Fruit fly (Drosophila melanogaster) whole organism, embryonic: Measurements from ENCODE around the gene CG34300.

ENCODE experiments used
- CG10959 ChIP-seq: fragments of 200-800 bp; sonication (Bioruptor generic); IDR thresholded peaks from 2 replicates; pipeline ENCODE4 v1.3.6; 2022; ENCODE audit warnings: missing biosample characterization, missing genetic modification characterization
- CG11504 ChIP-seq: fragments of 200-800 bp; sonication (Bioruptor generic); optimal IDR thresholded peaks from 3 replicates; lab custom pipeline; 2019; ENCODE audit warnings: missing biosample characterization, mild to moderate bottlenecking, missing genetic modification characterization, moderate library complexity
- CG12391 ChIP-seq: fragments of 200-800 bp; sonication (Bioruptor generic); optimal IDR thresholded peaks from 3 replicates; lab custom pipeline; 2018; ENCODE audit warnings: missing biosample characterization, mild to moderate bottlenecking, missing genetic modification characterization, moderate library complexity
- CG13624 ChIP-seq: fragments of 200-800 bp; sonication (Bioruptor generic); optimal IDR thresholded peaks from 2 replicates; lab custom pipeline; 2016; ENCODE audit warnings: missing biosample characterization, missing genetic modification characterization
- CG15479 ChIP-seq: fragments of 200-800 bp; sonication (Bioruptor generic); optimal IDR thresholded peaks from 3 replicates; lab custom pipeline; 2019; ENCODE audit warnings: missing biosample characterization, mild to moderate bottlenecking, missing genetic modification characterization, moderate library complexity
- CG1647 ChIP-seq: fragments of 200-800 bp; sonication (Bioruptor generic); optimal IDR thresholded peaks from 3 replicates; lab custom pipeline; 2016; ENCODE audit warnings: missing biosample characterization, missing genetic modification characterization
- CG18262 ChIP-seq: fragments of 200-800 bp; optimal IDR thresholded peaks from 3 replicates; lab custom pipeline; 2019; ENCODE audit warnings: missing biosample characterization, mild to moderate bottlenecking, missing genetic modification characterization, moderate library complexity
- CG2712 ChIP-seq: fragments of 200-800 bp; optimal IDR thresholded peaks from 3 replicates; lab custom pipeline; 2019; ENCODE audit warnings: missing biosample characterization, mild to moderate bottlenecking, missing genetic modification characterization, moderate library complexity
- CG2875 ChIP-seq: fragments of 200-800 bp; sonication (Bioruptor generic); optimal IDR thresholded peaks from 2 replicates; lab custom pipeline; 2017; ENCODE audit warnings: missing biosample characterization, mild to moderate bottlenecking, missing genetic modification characterization, missing genetic modification reagents
- CG7963 ChIP-seq: fragments of 200-800 bp; sonication (Bioruptor generic); IDR thresholded peaks from 3 replicates; pipeline ENCODE4 v1.3.6; 2022; ENCODE audit warnings: missing biosample characterization, missing genetic modification characterization; ENCODE audit not compliant: partially characterized antibody
- CG8089 ChIP-seq: fragments of 200-800 bp; sonication (Bioruptor generic); optimal IDR thresholded peaks from 3 replicates; lab custom pipeline; 2016; ENCODE audit warnings: missing biosample characterization, missing genetic modification characterization
- CG8388 ChIP-seq: fragments of 200-800 bp; sonication (Bioruptor generic); optimal IDR thresholded peaks from 2 replicates; lab custom pipeline; 2019; ENCODE audit warnings: missing biosample characterization, mild to moderate bottlenecking, missing genetic modification characterization, moderate library complexity
- CG9215 ChIP-seq: fragments of 200-800 bp; sonication (Bioruptor generic); IDR thresholded peaks from 2 replicates; pipeline ENCODE4 v1.3.6; 2022; ENCODE audit warnings: missing biosample characterization, missing genetic modification characterization
- Camta ChIP-seq: fragments of 200-800 bp; sonication (Bioruptor generic); optimal IDR thresholded peaks from 2 replicates; lab custom pipeline; 2016; ENCODE audit warnings: missing biosample characterization, missing genetic modification characterization
- Ets65A ChIP-seq: fragments of 200-800 bp; sonication (Bioruptor generic); peaks from one replicate; lab custom pipeline; 2016; ENCODE audit warnings: missing biosample characterization, missing genetic modification characterization
- MESR4 ChIP-seq: fragments of 200-800 bp; sonication (Bioruptor generic); optimal IDR thresholded peaks from 2 replicates; lab custom pipeline; 2018; ENCODE audit warnings: missing biosample characterization, mild to moderate bottlenecking, missing genetic modification characterization, moderate library complexity
- Mes4 ChIP-seq: fragments of 200-800 bp; sonication (Bioruptor generic); optimal IDR thresholded peaks from 2 replicates; lab custom pipeline; 2016; ENCODE audit warnings: missing biosample characterization, missing genetic modification characterization
- NC2β ChIP-seq: fragments of 200-800 bp; sonication (Bioruptor generic); optimal IDR thresholded peaks from 2 replicates; lab custom pipeline; 2016; ENCODE audit warnings: missing biosample characterization, missing genetic modification characterization
- NfI ChIP-seq: fragments of 200-800 bp; sonication (Bioruptor generic); optimal IDR thresholded peaks from 3 replicates; lab custom pipeline; 2018; ENCODE audit warnings: missing biosample characterization, mild to moderate bottlenecking, missing genetic modification characterization, moderate library complexity
- bbx ChIP-seq: fragments of 200-800 bp; sonication (Bioruptor generic); IDR thresholded peaks from 2 replicates; pipeline ENCODE4 v1.3.6; 2022; ENCODE audit warnings: missing biosample characterization, missing genetic modification characterization; ENCODE audit not compliant: partially characterized antibody
- danr ChIP-seq: fragments of 200-800 bp; sonication (Bioruptor generic); IDR thresholded peaks from 2 replicates; pipeline ENCODE4 v1.3.6; 2022; ENCODE audit warnings: missing biosample characterization, missing genetic modification characterization
- dmrt11E ChIP-seq: fragments of 200-800 bp; sonication (Bioruptor generic); optimal IDR thresholded peaks from 3 replicates; lab custom pipeline; 2018; ENCODE audit warnings: missing biosample characterization, mild to moderate bottlenecking, missing genetic modification characterization, moderate library complexity
- insv ChIP-seq, 2 experiments: fragments of 200-800 bp; sonication (Bioruptor generic); optimal IDR thresholded peaks; 3 replicates each; lab custom pipeline; 2016 to 2018; ENCODE audit warnings: missing biosample characterization in 2 of 2, missing genetic modification characterization in 2 of 2
- nom ChIP-seq: fragments of 200-800 bp; sonication (Bioruptor generic); optimal IDR thresholded peaks from 2 replicates; lab custom pipeline; 2017; ENCODE audit warnings: missing biosample characterization, missing genetic modification characterization, mild to moderate bottlenecking, moderate library complexity, missing genetic modification reagents
- org-1 ChIP-seq: fragments of 200-800 bp; sonication (Bioruptor generic); optimal IDR thresholded peaks from 2 replicates; lab custom pipeline; 2017; ENCODE audit warnings: missing biosample characterization, missing genetic modification characterization
- prd ChIP-seq, 3 experiments: fragments of >200 bp in 2 of 3; fragments of 200-800 bp in 1 of 3; sonication (Bioruptor generic) in 1 of 3; optimal IDR thresholded peaks in 2 of 3; IDR thresholded peaks in 1 of 3; 2 replicates in 2 of 3; 3 replicates in 1 of 3; pipeline versions ENCODE4 v1.3.6 to Lab custom; 2017 to 2022; ENCODE audit warnings: missing biosample characterization in 1 of 3, missing genetic modification characterization in 1 of 3
- row ChIP-seq: fragments of 200-800 bp; sonication (Bioruptor generic); IDR thresholded peaks from 3 replicates; pipeline ENCODE4 v1.3.6; 2022; ENCODE audit warnings: missing biosample characterization, missing genetic modification characterization
- salm ChIP-seq: fragments of 200-800 bp; sonication (Bioruptor generic); optimal IDR thresholded peaks from 2 replicates; lab custom pipeline; 2018; ENCODE audit warnings: missing biosample characterization, mild to moderate bottlenecking, missing genetic modification characterization
- slou ChIP-seq: fragments of 200-800 bp; sonication (Bioruptor generic); optimal IDR thresholded peaks from 3 replicates; lab custom pipeline; 2016; ENCODE audit warnings: missing biosample characterization, missing genetic modification characterization
- tap ChIP-seq: fragments of 200-800 bp; optimal IDR thresholded peaks from 3 replicates; lab custom pipeline; 2019; ENCODE audit warnings: missing biosample characterization, mild to moderate bottlenecking, missing genetic modification characterization, moderate library complexity
- trem ChIP-seq: fragments of 200-800 bp; optimal IDR thresholded peaks from 3 replicates; lab custom pipeline; 2019; ENCODE audit warnings: missing biosample characterization, mild to moderate bottlenecking, missing genetic modification characterization, moderate library complexity

Gene CG34300

dm6 chr3R:30293478-30294122 lies 12.8 kb downstream of the CG34300 start (continued):
- TF ChIP-seq dmrt11E (tag; lab: Kevin White, UChicago): peak; percentile 29
- no peak for TF ChIP-seq insv (GFP tag; optimal IDR thresholded peaks at IDR 0.05; lab: Kevin White, UChicago)
- TF ChIP-seq danr (GFP tag; lab: Robert Waterston, UW): no peak
- TF ChIP-seq slou (GFP tag; lab: Kevin White, UChicago): no peak
- TF ChIP-seq prd (optimal IDR thresholded peaks at IDR 0.05; lab: Kevin White, UChicago): no peak
- TF ChIP-seq prd (GFP tag; IDR thresholded peaks at IDR 0.05; lab: Robert Waterston, UW): peak; percentile 37; the same call in 2 of the 3 replicates
- TF ChIP-seq CG8089 (GFP tag; lab: Kevin White, UChicago): no peak
- TF ChIP-seq CG9215 (GFP tag; lab: Robert Waterston, UW): no peak
- TF ChIP-seq CG2875: no peak
- no peak for TF ChIP-seq NfI (GFP tag; lab: Kevin White, UChicago)
- peak; percentile 34 for TF ChIP-seq CG11504 (tag; lab: Kevin White, UChicago)
- TF ChIP-seq CG18262 (tag; lab: Kevin White, UChicago): peak; percentile 10
- no peak for TF ChIP-seq MESR4
- TF ChIP-seq row (GFP tag; lab: Robert Waterston, UW): no peak
- TF ChIP-seq CG8388 (GFP tag; lab: Kevin White, UChicago): peak; percentile 14
- TF ChIP-seq Camta (GFP tag; lab: Kevin White, UChicago): no peak
- TF ChIP-seq NC2β (GFP tag; lab: Kevin White, UChicago): no peak
- no peak for TF ChIP-seq Mes4 (GFP tag; lab: Kevin White, UChicago)
- peak; percentile 29 for TF ChIP-seq CG2712
- TF ChIP-seq CG12391 (tag; lab: Kevin White, UChicago): peak; percentile 27
- TF ChIP-seq CG10959: no peak
- no peak for TF ChIP-seq bbx (GFP tag; lab: Robert Waterston, UW)
- TF ChIP-seq trem: peak; percentile 13
- TF ChIP-seq CG13624 (GFP tag; lab: Kevin White, UChicago): no peak
- TF ChIP-seq org-1 (GFP tag; lab: Kevin White, UChicago): peak; percentile 14
- TF ChIP-seq, all 482 proteins: peak for 49

DNA sequence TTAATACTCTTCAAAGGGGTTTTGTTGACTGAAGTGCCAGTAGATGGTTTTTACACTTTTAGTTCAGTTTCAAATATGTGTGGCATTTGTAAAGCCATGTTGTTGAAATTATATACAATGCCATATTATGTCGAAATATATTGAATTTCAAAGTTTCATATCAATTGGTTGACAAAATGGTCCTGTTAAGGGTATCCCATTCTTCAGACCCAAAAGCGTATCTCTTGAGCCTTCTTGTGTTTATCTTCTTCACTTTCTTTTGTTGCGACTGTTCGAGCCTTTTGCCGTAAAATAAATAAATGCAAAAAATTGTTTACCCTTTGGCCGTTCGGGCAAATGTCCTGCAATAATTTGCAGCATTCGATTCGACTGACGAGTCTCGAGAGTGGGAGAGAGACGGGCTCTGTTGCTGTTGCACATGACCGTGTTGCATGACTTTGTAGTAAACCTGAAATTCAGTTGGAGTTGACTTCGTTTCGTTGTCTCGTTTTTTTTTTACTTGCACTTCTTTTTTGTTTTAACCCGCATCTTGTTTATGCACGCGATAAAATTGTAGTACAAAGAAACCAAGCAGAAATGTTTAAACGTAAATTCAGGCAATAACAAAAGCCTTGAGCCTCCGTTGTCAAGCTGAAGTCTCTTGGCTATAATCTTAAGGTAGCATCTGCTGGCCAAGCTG lies 17.2 kb downstream of the CG34300 start:
- TF ChIP-seq nom (GFP tag; lab: Kevin White, UChicago): peak; percentile 83
- TF ChIP-seq CG13624 (GFP tag; lab: Kevin White, UChicago): no peak

DNA sequence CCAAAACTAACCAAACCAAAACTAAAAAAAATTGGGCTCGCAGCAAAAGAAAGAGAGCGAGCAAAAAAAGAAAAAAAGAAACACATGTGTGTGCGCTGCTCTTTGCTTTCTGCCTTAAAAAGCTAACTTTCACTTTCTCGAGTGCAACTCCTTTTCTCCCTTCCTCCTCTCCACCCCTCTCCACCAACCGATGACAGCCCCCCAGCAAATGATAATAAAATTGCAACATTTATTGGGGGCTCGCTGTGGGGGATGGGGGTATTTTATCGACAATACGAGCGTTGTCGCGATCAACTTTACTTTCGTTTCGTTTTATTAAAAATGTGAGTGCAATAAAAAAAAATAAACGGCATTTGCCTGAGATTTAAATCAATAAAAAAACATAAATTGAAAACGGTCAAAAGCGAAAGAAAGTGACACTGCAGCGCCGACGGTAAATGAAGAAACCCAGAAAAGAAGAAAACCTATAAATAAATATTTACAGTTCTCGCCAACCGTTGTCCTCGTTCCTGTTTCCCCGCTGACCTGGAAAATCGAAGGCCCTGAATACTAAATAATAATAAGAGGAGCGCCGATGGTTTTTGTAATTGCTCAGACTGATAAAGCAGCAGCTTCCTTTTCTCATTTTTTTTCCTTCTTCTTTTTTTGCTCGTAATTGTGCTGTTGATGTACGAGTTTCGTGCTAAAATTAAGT lies 17.9 kb downstream of the CG34300 start:
- no peak for TF ChIP-seq CG15479 (GFP tag; lab: Kevin White, UChicago)
- TF ChIP-seq tap: no peak
- no peak for TF ChIP-seq CG7963
- no peak for TF ChIP-seq CG1647 (GFP tag; lab: Kevin White, UChicago)
- no peak for TF ChIP-seq salm

DNA sequence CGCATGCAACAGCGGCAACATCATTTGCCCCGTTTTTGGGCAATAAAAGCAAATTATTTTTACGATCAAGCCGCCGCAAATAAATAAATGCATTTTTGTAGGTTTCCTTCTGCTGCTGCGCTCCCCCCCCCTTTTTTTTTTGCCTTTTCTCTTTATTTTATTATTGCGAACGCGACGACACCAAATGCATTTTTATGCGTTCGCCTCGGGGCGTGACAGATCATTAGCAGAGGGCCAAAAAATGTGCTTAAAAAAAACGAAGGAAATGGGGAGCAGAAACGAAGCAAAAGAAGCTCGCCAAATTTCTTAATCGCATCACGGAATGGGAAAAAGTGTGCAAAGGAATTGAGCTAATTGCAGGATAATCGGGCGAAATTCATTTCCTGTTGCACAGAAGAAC lies 19.1 kb downstream of the CG34300 start:
- TF ChIP-seq CG8089 (GFP tag; lab: Kevin White, UChicago) (no peak), Ets65A (GFP tag; lab: Kevin White, UChicago) (peak; percentile 66)
- TF ChIP-seq, all 482 proteins: peak for 1
